Worm (Caenorhabditis elegans) whole organism, L4 larva: ENCODE data around the gene nas-29.

ENCODE experiments used
- Y105C5A.15 ChIP-seq: fragments of 200-800 bp; sonication (Bioruptor generic); IDR thresholded peaks from 2 replicates; pipeline ENCODE4 v1.3.6; 2022; ENCODE audit warnings: missing genetic modification characterization, missing compliant biosample characterization
- aha-1 ChIP-seq: fragments of 150-350 bp; peaks from one replicate; lab custom pipeline; 2014; ENCODE audit warnings: missing biosample characterization, missing genetic modification characterization
- aly-2 ChIP-seq: sonication (generic microtip); optimal IDR thresholded peaks from 2 replicates; lab custom pipeline; 2018; ENCODE audit warnings: missing biosample characterization, missing genetic modification characterization
- dpl-1 ChIP-seq: fragments of 150-350 bp; optimal IDR thresholded peaks from 2 replicates; lab custom pipeline; 2014; ENCODE audit warnings: missing biosample characterization, missing genetic modification reagents, missing genetic modification characterization
- duxl-1 ChIP-seq: sonication (generic microtip); optimal IDR thresholded peaks from 2 replicates; lab custom pipeline; 2016; ENCODE audit warnings: mild to moderate bottlenecking, missing genetic modification characterization, moderate library complexity, missing compliant biosample characterization; ENCODE audit not compliant: poor library complexity
- fkh-10 ChIP-seq: fragments of 150-350 bp; optimal IDR thresholded peaks from 2 replicates; lab custom pipeline; 2014; ENCODE audit warnings: missing biosample characterization, missing genetic modification reagents, missing genetic modification characterization
- lin-13 ChIP-seq: fragments of 150-350 bp; optimal IDR thresholded peaks from 2 replicates; lab custom pipeline; 2014; ENCODE audit warnings: missing biosample characterization, missing genetic modification reagents, missing genetic modification characterization
- nhr-237 ChIP-seq: sonication (generic microtip); optimal IDR thresholded peaks from 2 replicates; lab custom pipeline; 2017; ENCODE audit warnings: missing biosample characterization, missing genetic modification characterization
- nhr-28 ChIP-seq: fragments of 150-350 bp; optimal IDR thresholded peaks from 2 replicates; lab custom pipeline; 2014; ENCODE audit warnings: missing biosample characterization, missing genetic modification characterization
- pha-4 ChIP-seq, 2 experiments: fragments of 150-350 bp in 1 of 2; fragments of 200-800 bp in 1 of 2; sonication (Bioruptor generic) in 1 of 2; IDR thresholded peaks in 1 of 2; optimal IDR thresholded peaks in 1 of 2; 2 replicates each; pipeline versions ENCODE4 v1.3.6 to Lab custom; 2014 to 2022; ENCODE audit warnings: missing genetic modification characterization in 2 of 2, missing genetic modification reagents in 2 of 2, missing biosample characterization in 1 of 2, missing compliant biosample characterization in 1 of 2
- snpc-4 ChIP-seq: fragments of 150-350 bp; optimal IDR thresholded peaks from 2 replicates; lab custom pipeline; 2014; ENCODE audit warnings: missing biosample characterization, missing genetic modification characterization
- unc-62 ChIP-seq, 3 experiments: fragments of 150-350 bp in 1 of 3; sonication (generic microtip); optimal IDR thresholded peaks in 2 of 3; peaks in 1 of 3; 1 replicate in 1 of 3; 2 replicates in 2 of 3; lab custom pipeline; 2014 to 2017; ENCODE audit warnings: missing biosample characterization in 3 of 3, missing genetic modification characterization in 3 of 3, missing genetic modification reagents in 3 of 3, missing genotype in 1 of 3

DNA sequence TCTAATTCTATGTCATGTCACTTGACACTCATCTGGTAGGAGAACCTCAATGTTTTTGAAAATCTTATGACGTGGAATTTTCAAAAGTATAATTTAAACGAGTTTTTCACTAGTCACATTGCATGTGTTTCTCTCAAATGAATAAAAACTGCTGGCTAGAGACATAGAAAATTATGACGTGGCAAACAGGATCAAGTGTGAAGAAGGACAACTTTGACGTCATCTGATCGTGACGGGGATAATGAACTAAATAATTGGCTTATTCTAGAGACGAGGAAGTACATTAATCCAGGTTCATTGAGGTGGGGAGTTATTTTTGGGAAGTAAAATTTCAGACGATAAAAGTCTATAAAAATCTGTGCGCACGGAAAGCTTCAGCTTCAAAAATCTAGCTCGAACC is 41.4 kb upstream of the nas-29 start:
- TF ChIP-seq snpc-4 (tag; lab: Kevin White, UChicago) = no peak
- TF ChIP-seq nhr-28 (tag; lab: Kevin White, UChicago) = no peak
- no peak for TF ChIP-seq duxl-1 (tag; lab: Kevin White, UChicago)
- no peak for TF ChIP-seq lin-13 (GFP tag; lab: Kevin White, UChicago)
- no peak for TF ChIP-seq pha-4 (GFP tag; IDR thresholded peaks at IDR 0.05; lab: Robert Waterston, UW)
- no peak for TF ChIP-seq pha-4 (tag; optimal IDR thresholded peaks at IDR 0.05; lab: Kevin White, UChicago)
- no peak for TF ChIP-seq dpl-1 (GFP tag; lab: Kevin White, UChicago)
- TF ChIP-seq aha-1 (tag; lab: Kevin White, UChicago) = no peak
- TF ChIP-seq fkh-10 (GFP tag; lab: Kevin White, UChicago) = no peak
- TF ChIP-seq nhr-237 = no peak
- TF ChIP-seq unc-62 (GFP tag; optimal IDR thresholded peaks at IDR 0.05 in 1 of 2; lab: Kevin White, UChicago) = no peak
- no peak for TF ChIP-seq unc-62 (tag; optimal IDR thresholded peaks at IDR 0.05; lab: Kevin White, UChicago)
- no peak for TF ChIP-seq Y105C5A.15
- TF ChIP-seq aly-2 = no peak
